Worm (Caenorhabditis elegans) whole organism, young adult: ENCODE results near the gene C28D4.18.

Source experiments
- B0261.1 ChIP-seq: sonication (generic microtip); optimal IDR thresholded peaks from 2 replicates; lab custom pipeline; 2016; ENCODE audit warnings: mild to moderate bottlenecking, missing genetic modification characterization, moderate library complexity, missing compliant biosample characterization
- D2030.7 ChIP-seq: fragments of 200-800 bp; sonication (Bioruptor generic); IDR thresholded peaks from 2 replicates; pipeline ENCODE4 v1.3.6; 2022; ENCODE audit warnings: missing genetic modification reagents, missing genetic modification characterization, missing compliant biosample characterization
- F33H1.4 ChIP-seq: fragments of 200-800 bp; sonication (Bioruptor generic); IDR thresholded peaks from 2 replicates; pipeline ENCODE4 v1.3.6; 2022; ENCODE audit warnings: missing genetic modification reagents, missing genetic modification characterization, missing compliant biosample characterization
- F39B2.1 ChIP-seq: fragments of 200-800 bp; sonication (Bioruptor generic); IDR thresholded peaks from 2 replicates; pipeline ENCODE4 v1.3.6; 2022; ENCODE audit warnings: missing genetic modification reagents, missing genetic modification characterization, missing compliant biosample characterization
- F55B11.4 ChIP-seq: sonication (generic microtip); optimal IDR thresholded peaks from 2 replicates; lab custom pipeline; 2016; ENCODE audit warnings: missing compliant biosample characterization, missing genetic modification characterization, borderline replicate concordance; ENCODE audit not compliant: insufficient read depth
- K12H6.12 ChIP-seq: fragments of 200-800 bp; sonication (Bioruptor generic); optimal IDR thresholded peaks from 2 replicates; lab custom pipeline; 2018; ENCODE audit warnings: mild to moderate bottlenecking, missing genetic modification characterization, missing compliant biosample characterization
- T07F8.4 ChIP-seq: sonication (generic microtip); optimal IDR thresholded peaks from 2 replicates; lab custom pipeline; 2016; ENCODE audit warnings: mild to moderate bottlenecking, missing genetic modification characterization, moderate library complexity, missing compliant biosample characterization
- Y67H2A.10 ChIP-seq: fragments of 200-800 bp; sonication (Bioruptor generic); conservative IDR thresholded peaks from 2 replicates; pipeline ENCODE4 v1.3.6; 2022; ENCODE audit warnings: missing genetic modification reagents, missing genetic modification characterization, missing compliant biosample characterization
- Y79H2A.3 ChIP-seq: fragments of 200-800 bp; sonication (Bioruptor generic); conservative IDR thresholded peaks from 2 replicates; pipeline ENCODE4 v1.3.6; 2022; ENCODE audit warnings: missing genetic modification reagents, missing genetic modification characterization, missing compliant biosample characterization
- attf-5 ChIP-seq: fragments of 200-800 bp; sonication (Bioruptor generic); optimal IDR thresholded peaks from 2 replicates; lab custom pipeline; 2018; ENCODE audit warnings: mild to moderate bottlenecking, missing genetic modification characterization, missing compliant biosample characterization
- cebp-1 ChIP-seq, 2 experiments: fragments of 200-800 bp in 1 of 2; sonication (Bioruptor generic) in 1 of 2; sonication (generic microtip) in 1 of 2; IDR thresholded peaks in 1 of 2; optimal IDR thresholded peaks in 1 of 2; 2 replicates each; pipeline versions ENCODE4 v1.3.6 to Lab custom; 2017 to 2022; ENCODE audit warnings: missing compliant biosample characterization in 2 of 2, missing genetic modification characterization in 2 of 2, mild to moderate bottlenecking in 1 of 2, missing genetic modification reagents in 1 of 2, moderate library complexity in 1 of 2
- ceh-100 ChIP-seq: fragments of 200-800 bp; sonication (Bioruptor generic); IDR thresholded peaks from 2 replicates; pipeline ENCODE4 v1.3.6; 2022; ENCODE audit warnings: missing genetic modification reagents, missing genetic modification characterization, missing compliant biosample characterization
- ceh-58 ChIP-seq: fragments of 200-800 bp; sonication (Bioruptor generic); IDR thresholded peaks from 2 replicates; pipeline ENCODE4 v1.3.6; 2022; ENCODE audit warnings: missing genetic modification characterization, missing compliant biosample characterization
- ekl-4 ChIP-seq: fragments of 200-800 bp; sonication (Bioruptor generic); IDR thresholded peaks from 2 replicates; pipeline ENCODE4 v1.3.6; 2022; ENCODE audit warnings: missing genetic modification reagents, missing genetic modification characterization, missing compliant biosample characterization
- ets-4 ChIP-seq: fragments of 200-800 bp; sonication (Bioruptor generic); optimal IDR thresholded peaks from 2 replicates; lab custom pipeline; 2018; ENCODE audit warnings: mild to moderate bottlenecking, missing genetic modification characterization, missing compliant biosample characterization
- him-1 ChIP-seq: sonication (generic microtip); optimal IDR thresholded peaks from 2 replicates; lab custom pipeline; 2016; ENCODE audit warnings: missing genotype, missing genetic modification reagents, missing genetic modification characterization, missing compliant biosample characterization
- hmg-1.2 ChIP-seq: fragments of 200-800 bp; sonication (Bioruptor generic); IDR thresholded peaks from 2 replicates; pipeline ENCODE4 v1.3.6; 2022; ENCODE audit warnings: missing genetic modification reagents, missing genetic modification characterization, missing compliant biosample characterization
- hrde-1 ChIP-seq: sonication (generic microtip); optimal IDR thresholded peaks from 2 replicates; lab custom pipeline; 2016; ENCODE audit warnings: missing genetic modification characterization, mild to moderate bottlenecking, missing compliant biosample characterization, moderate library complexity, missing genotype, missing genetic modification reagents, borderline replicate concordance
- hsf-1 ChIP-seq: fragments of 200-800 bp; sonication (Bioruptor generic); IDR thresholded peaks from 2 replicates; pipeline ENCODE4 v1.3.6; 2022; ENCODE audit warnings: missing genetic modification reagents, missing genetic modification characterization, missing compliant biosample characterization
- lin-35 ChIP-seq, 3 experiments: fragments of 150-350 bp in 2 of 3; sonication (generic microtip) in 1 of 3; optimal IDR thresholded peaks; 2 replicates each; lab custom pipeline; 2014 to 2018; ENCODE audit warnings: missing biosample characterization in 3 of 3, missing genetic modification characterization in 3 of 3, missing genetic modification reagents in 3 of 3
- lin-40 ChIP-seq: sonication (generic microtip); optimal IDR thresholded peaks from 2 replicates; lab custom pipeline; 2016; ENCODE audit warnings: missing genetic modification characterization, mild to moderate bottlenecking, missing compliant biosample characterization, missing genotype, missing genetic modification reagents
- lsl-1 ChIP-seq: fragments of 200-800 bp; sonication (Bioruptor generic); optimal IDR thresholded peaks from 2 replicates; lab custom pipeline; 2018; ENCODE audit warnings: mild to moderate bottlenecking, missing genetic modification characterization, moderate library complexity, missing compliant biosample characterization
- madf-3 ChIP-seq: fragments of 200-800 bp; sonication (Bioruptor generic); IDR thresholded peaks from 2 replicates; pipeline ENCODE4 v1.3.6; 2022; ENCODE audit warnings: missing genetic modification reagents, missing genetic modification characterization, missing compliant biosample characterization
- madf-8 ChIP-seq: fragments of 200-800 bp; sonication (Bioruptor generic); conservative IDR thresholded peaks from 2 replicates; pipeline ENCODE4 v1.3.6; 2022; ENCODE audit warnings: missing genetic modification reagents, missing genetic modification characterization, missing compliant biosample characterization
- mcd-1 ChIP-seq: fragments of 200-800 bp; sonication (Bioruptor generic); IDR thresholded peaks from 2 replicates; pipeline ENCODE4 v1.3.6; 2022; ENCODE audit warnings: missing genetic modification reagents, missing genetic modification characterization, missing compliant biosample characterization
- nfyb-1 ChIP-seq: fragments of 200-800 bp; sonication (Bioruptor generic); IDR thresholded peaks from 2 replicates; pipeline ENCODE4 v1.3.6; 2022; ENCODE audit warnings: missing genetic modification reagents, missing genetic modification characterization, missing compliant biosample characterization
- nhr-27 ChIP-seq: fragments of 200-800 bp; sonication (Bioruptor generic); optimal IDR thresholded peaks from 2 replicates; lab custom pipeline; 2018; ENCODE audit warnings: mild to moderate bottlenecking, missing genetic modification characterization, moderate library complexity, missing compliant biosample characterization
- nhr-80 ChIP-seq: sonication (generic microtip); optimal IDR thresholded peaks from 2 replicates; lab custom pipeline; 2016; ENCODE audit warnings: missing genetic modification characterization, missing compliant biosample characterization
- nhr-90 ChIP-seq: sonication (generic microtip); optimal IDR thresholded peaks from 2 replicates; lab custom pipeline; 2016; ENCODE audit warnings: missing genotype, mild to moderate bottlenecking, missing genetic modification characterization, missing compliant biosample characterization
- pbrm-1 ChIP-seq: fragments of 200-800 bp; sonication (Bioruptor generic); IDR thresholded peaks from 2 replicates; pipeline ENCODE4 v1.3.6; 2022; ENCODE audit warnings: missing genetic modification reagents, missing genetic modification characterization, missing compliant biosample characterization
- rcor-1 ChIP-seq: fragments of 200-800 bp; sonication (Bioruptor generic); IDR thresholded peaks from 2 replicates; pipeline ENCODE4 v1.3.6; 2022; ENCODE audit warnings: missing genetic modification reagents, missing genetic modification characterization, missing compliant biosample characterization
- repo-1 ChIP-seq: sonication (generic microtip); optimal IDR thresholded peaks from 2 replicates; lab custom pipeline; 2017; ENCODE audit warnings: mild to moderate bottlenecking, missing genetic modification characterization, missing compliant biosample characterization
- sea-2 ChIP-seq: fragments of 200-800 bp; sonication (Bioruptor generic); IDR thresholded peaks from 2 replicates; pipeline ENCODE4 v1.3.6; 2022; ENCODE audit warnings: missing genetic modification characterization, missing compliant biosample characterization
- snpc-4 ChIP-seq, 5 experiments: fragments of 150-350 bp in 1 of 5; sonication (generic microtip) in 4 of 5; optimal IDR thresholded peaks; 2 replicates each; lab custom pipeline; 2014 to 2018; ENCODE audit warnings: missing genetic modification characterization in 5 of 5, missing biosample characterization in 3 of 5, antibody characterized with exemption in 2 of 5, mild to moderate bottlenecking in 2 of 5, missing compliant biosample characterization in 2 of 5, missing genotype in 2 of 5, moderate library complexity in 2 of 5, missing genetic modification reagents in 1 of 5
- tbx-9 ChIP-seq: sonication (generic microtip); optimal IDR thresholded peaks from 2 replicates; lab custom pipeline; 2016; ENCODE audit warnings: borderline replicate concordance, missing genetic modification characterization, inconsistent platforms, missing compliant biosample characterization
- unc-62 ChIP-seq: fragments of 150-350 bp; optimal IDR thresholded peaks from 2 replicates; lab custom pipeline; 2014; ENCODE audit warnings: missing biosample characterization, missing genetic modification reagents, missing genetic modification characterization
- ztf-25 ChIP-seq: fragments of 200-800 bp; sonication (Bioruptor generic); IDR thresholded peaks from 2 replicates; pipeline ENCODE4 v1.3.6; 2022; ENCODE audit warnings: missing genetic modification reagents, missing genetic modification characterization, missing compliant biosample characterization
- ztf-28 ChIP-seq: fragments of 200-800 bp; sonication (Bioruptor generic); IDR thresholded peaks from 2 replicates; pipeline ENCODE4 v1.3.6; 2022; ENCODE audit warnings: missing genetic modification reagents, missing genetic modification characterization, missing compliant biosample characterization

The C28D4.18 gene

ce11 chrIV:9728376-9728775 is 3.3 kb downstream of the C28D4.18 start, which contains the start of gene nhr-100 (continued):
- no peak for TF ChIP-seq nhr-90 (tag; lab: Kevin White, UChicago)
- TF ChIP-seq T07F8.4, result no peak
- no peak for TF ChIP-seq hsf-1

- TF ChIP-seq rcor-1 (GFP tag; lab: Robert Waterston, UW), result no peak
- 0 out of 2 replicates have a peak, but pooled peaks have one; percentile 26 for TF ChIP-seq mcd-1 (GFP tag; lab: Robert Waterston, UW)
- TF ChIP-seq ztf-28 (GFP tag; lab: Robert Waterston, UW), result no peak
- no peak for TF ChIP-seq ztf-25 (GFP tag; lab: Robert Waterston, UW)
- no peak for TF ChIP-seq nhr-27
- peak; percentile 9 for TF ChIP-seq him-1 (tag; lab: Kevin White, UChicago)
- TF ChIP-seq ceh-100 (GFP tag; lab: Robert Waterston, UW), result peak; percentile 64
- TF ChIP-seq repo-1, result no peak
- TF ChIP-seq ceh-58 (GFP tag; lab: Robert Waterston, UW), result no peak
- peak; percentile 84 for TF ChIP-seq lsl-1 (GFP tag; lab: Kevin White, UChicago)
- TF ChIP-seq cebp-1 (GFP tag; IDR thresholded peaks at IDR 0.05; lab: Robert Waterston, UW), result no peak
- TF ChIP-seq cebp-1 (tag; optimal IDR thresholded peaks at IDR 0.05; lab: Kevin White, UChicago), result no peak
- TF ChIP-seq Y79H2A.3 (GFP tag; lab: Robert Waterston, UW), result no peak
- TF ChIP-seq snpc-4 (GFP tag; optimal IDR thresholded peaks at IDR 0.05; lab: Kevin White, UChicago), result no peak
- TF ChIP-seq snpc-4 (tag; optimal IDR thresholded peaks at IDR 0.05; lab: Kevin White, UChicago), result peak in 1 of 4 experiments; percentile 7
Observed at ce11 chrIV:9733904-9734303, 8.8 kb downstream of the C28D4.18 start.

ce11 chrIV:9734861-9735260 is 9.8 kb downstream of the C28D4.18 start:
- peak; percentile 9; the same call in 1 of the 2 replicates for TF ChIP-seq hmg-1.2 (GFP tag; lab: Robert Waterston, UW)
- no peak for TF ChIP-seq F39B2.1 (GFP tag; lab: Robert Waterston, UW)

ce11 chrIV:9735750-9736149 is 10.7 kb downstream of the C28D4.18 start:
- no peak for TF ChIP-seq sea-2 (GFP tag; lab: Robert Waterston, UW)
- no peak for TF ChIP-seq pbrm-1
- no peak for TF ChIP-seq unc-62 (GFP tag; lab: Kevin White, UChicago)
- no peak for TF ChIP-seq ekl-4
- no peak for TF ChIP-seq Y67H2A.10
- TF ChIP-seq ets-4 (GFP tag; lab: Kevin White, UChicago), result no peak
- no peak for TF ChIP-seq D2030.7 (GFP tag; lab: Robert Waterston, UW)
- peak; percentile 24; the same call in 1 of the 2 replicates for TF ChIP-seq cebp-1 (GFP tag; IDR thresholded peaks at IDR 0.05; lab: Robert Waterston, UW)
- peak; percentile 77 for TF ChIP-seq cebp-1 (tag; optimal IDR thresholded peaks at IDR 0.05; lab: Kevin White, UChicago)
- TF ChIP-seq madf-3 (GFP tag; lab: Robert Waterston, UW), result no peak
- TF ChIP-seq madf-8 (GFP tag; lab: Robert Waterston, UW), result no peak
- TF ChIP-seq attf-5 (GFP tag; lab: Kevin White, UChicago), result peak; percentile 30
- 0 out of 2 replicates have a peak, but pooled peaks have one; percentile 17 for TF ChIP-seq nfyb-1
- no peak for TF ChIP-seq hrde-1 (tag; lab: Kevin White, UChicago)
- TF ChIP-seq K12H6.12, result no peak
- TF ChIP-seq F33H1.4 (GFP tag; lab: Robert Waterston, UW), result no peak
- TF ChIP-seq nhr-80, result peak; percentile 49
- TF ChIP-seq tbx-9 (tag; lab: Kevin White, UChicago), result no peak
- no peak for TF ChIP-seq F55B11.4
- no peak for TF ChIP-seq lin-35 (GFP tag; optimal IDR thresholded peaks at IDR 0.05; lab: Kevin White, UChicago)
- TF ChIP-seq B0261.1 (tag; lab: Kevin White, UChicago), result no peak
- no peak for TF ChIP-seq lin-40 (tag; lab: Kevin White, UChicago)
